Fruit fly (Drosophila melanogaster) whole organism, embryonic: ENCODE measurements around the gene Abi.

Experiments
- BEAF-32 ChIP-seq: fragments of 200-800 bp; sonication (Bioruptor generic); optimal IDR thresholded peaks from 3 replicates; lab custom pipeline; 2017; ENCODE audit warnings: missing biosample characterization, missing genetic modification characterization, mild to moderate bottlenecking, moderate library complexity, missing genetic modification reagents
- CG10147 ChIP-seq: fragments of 200-800 bp; sonication (Bioruptor generic); optimal IDR thresholded peaks from 2 replicates; lab custom pipeline; 2019; ENCODE audit warnings: missing biosample characterization, mild to moderate bottlenecking, missing genetic modification characterization, moderate library complexity
- CG11560 ChIP-seq: fragments of 200-800 bp; sonication (Bioruptor generic); IDR thresholded peaks from 3 replicates; pipeline ENCODE4 v1.3.6; 2022; ENCODE audit warnings: missing biosample characterization, missing genetic modification characterization
- CG12744 ChIP-seq: fragments of 200-800 bp; sonication (Bioruptor generic); optimal IDR thresholded peaks from 2 replicates; lab custom pipeline; 2016; ENCODE audit warnings: missing biosample characterization, missing genetic modification characterization
- CG13123 ChIP-seq: fragments of 200-800 bp; sonication (Bioruptor generic); optimal IDR thresholded peaks from 2 replicates; lab custom pipeline; 2016; ENCODE audit warnings: missing biosample characterization, missing genetic modification characterization
- CG13296 ChIP-seq: fragments of 200-800 bp; sonication (Bioruptor generic); optimal IDR thresholded peaks from 3 replicates; lab custom pipeline; 2018; ENCODE audit warnings: missing biosample characterization, mild to moderate bottlenecking, missing genetic modification characterization
- CG14860 ChIP-seq: fragments of 200-800 bp; sonication (Bioruptor generic); IDR thresholded peaks from 3 replicates; pipeline ENCODE4 v1.3.6; 2022; ENCODE audit warnings: missing biosample characterization, missing genetic modification characterization; ENCODE audit not compliant: partially characterized antibody
- CG15601 ChIP-seq: fragments of 200-800 bp; sonication (Bioruptor generic); optimal IDR thresholded peaks from 3 replicates; lab custom pipeline; 2019; ENCODE audit warnings: missing biosample characterization, mild to moderate bottlenecking, missing genetic modification characterization, moderate library complexity
- CG17186 ChIP-seq: fragments of 200-800 bp; sonication (Bioruptor generic); optimal IDR thresholded peaks from 3 replicates; lab custom pipeline; 2017; ENCODE audit warnings: missing biosample characterization, missing genetic modification reagents, missing genetic modification characterization
- CG17328 ChIP-seq: fragments of 200-800 bp; sonication (Bioruptor generic); IDR thresholded peaks from 2 replicates; pipeline ENCODE4 v1.3.6; 2022; ENCODE audit warnings: missing biosample characterization, missing genetic modification characterization
- CG17912 ChIP-seq: fragments of 200-800 bp; sonication (Bioruptor generic); optimal IDR thresholded peaks from 2 replicates; lab custom pipeline; 2018; ENCODE audit warnings: missing biosample characterization, mild to moderate bottlenecking, missing genetic modification characterization
- CG18599 ChIP-seq: fragments of 200-800 bp; sonication (Bioruptor generic); optimal IDR thresholded peaks from 3 replicates; lab custom pipeline; 2017; ENCODE audit warnings: missing biosample characterization, missing genetic modification characterization, mild to moderate bottlenecking, moderate library complexity, missing genetic modification reagents
- CG18764 ChIP-seq: fragments of 200-800 bp; sonication (Bioruptor generic); optimal IDR thresholded peaks from 3 replicates; lab custom pipeline; 2016; ENCODE audit warnings: missing biosample characterization, missing genetic modification characterization
- CG30431 ChIP-seq: fragments of 200-800 bp; sonication (Bioruptor generic); optimal IDR thresholded peaks from 2 replicates; lab custom pipeline; 2017; ENCODE audit warnings: missing biosample characterization, missing genetic modification characterization
- CG4282 ChIP-seq: fragments of 200-800 bp; sonication (Bioruptor generic); optimal IDR thresholded peaks from 2 replicates; lab custom pipeline; 2016; ENCODE audit warnings: missing biosample characterization, missing genetic modification characterization
- CG4854 ChIP-seq: fragments of 200-800 bp; sonication (Bioruptor generic); optimal IDR thresholded peaks from 2 replicates; lab custom pipeline; 2016; ENCODE audit warnings: missing biosample characterization, missing genetic modification characterization, inconsistent platforms
- CG6683 ChIP-seq: fragments of 200-800 bp; sonication (Bioruptor generic); optimal IDR thresholded peaks from 2 replicates; lab custom pipeline; 2017; ENCODE audit warnings: missing biosample characterization, mild to moderate bottlenecking, missing genetic modification characterization, missing genetic modification reagents
- CG7786 ChIP-seq: fragments of 200-800 bp; sonication (Bioruptor generic); optimal IDR thresholded peaks from 2 replicates; lab custom pipeline; 2016; ENCODE audit warnings: missing biosample characterization, missing genetic modification characterization
- CG8281 ChIP-seq: fragments of 200-800 bp; sonication (Bioruptor generic); optimal IDR thresholded peaks from 2 replicates; lab custom pipeline; 2018; ENCODE audit warnings: missing biosample characterization, mild to moderate bottlenecking, missing genetic modification characterization, moderate library complexity
- CG8359 ChIP-seq: fragments of 200-800 bp; sonication (Bioruptor generic); optimal IDR thresholded peaks from 2 replicates; lab custom pipeline; 2017; ENCODE audit warnings: missing biosample characterization, mild to moderate bottlenecking, missing genetic modification characterization, borderline replicate concordance
- CG9932 ChIP-seq: fragments of 200-800 bp; sonication (Bioruptor generic); IDR thresholded peaks from 2 replicates; pipeline ENCODE4 v1.3.6; 2022; ENCODE audit warnings: missing biosample characterization, missing genetic modification characterization
- Deaf1 ChIP-seq: fragments of 200-800 bp; optimal IDR thresholded peaks from 3 replicates; lab custom pipeline; 2019; ENCODE audit warnings: missing biosample characterization, mild to moderate bottlenecking, missing genetic modification characterization, moderate library complexity
- Dip2 ChIP-seq: fragments of 200-800 bp; sonication (Bioruptor generic); IDR thresholded peaks from 2 replicates; pipeline ENCODE4 v1.3.6; 2022; ENCODE audit warnings: missing biosample characterization, missing genetic modification characterization
- Doc2 ChIP-seq: fragments of 200-800 bp; sonication (Bioruptor generic); IDR thresholded peaks from 2 replicates; pipeline ENCODE4 v1.3.6; 2022; ENCODE audit warnings: missing biosample characterization, missing genetic modification characterization
- Fer1 ChIP-seq: fragments of 200-800 bp; sonication (Bioruptor generic); optimal IDR thresholded peaks from 2 replicates; lab custom pipeline; 2017; ENCODE audit warnings: missing biosample characterization, mild to moderate bottlenecking, missing genetic modification characterization
- H15 ChIP-seq: fragments of 200-800 bp; sonication (Bioruptor generic); IDR thresholded peaks from 3 replicates; pipeline ENCODE4 v1.3.6; 2022; ENCODE audit warnings: missing biosample characterization, missing genetic modification characterization
- HHEX ChIP-seq: fragments of 200-800 bp; sonication (Bioruptor generic); optimal IDR thresholded peaks from 3 replicates; lab custom pipeline; 2017; ENCODE audit warnings: missing biosample characterization, mild to moderate bottlenecking, missing genetic modification characterization, missing genetic modification reagents
- HLHmδ ChIP-seq: fragments of 200-800 bp; sonication (Bioruptor generic); optimal IDR thresholded peaks from 2 replicates; lab custom pipeline; 2018; ENCODE audit warnings: missing biosample characterization, mild to moderate bottlenecking, missing genetic modification characterization, moderate library complexity
- Lhr ChIP-seq: fragments of 200-800 bp; sonication (Bioruptor generic); optimal IDR thresholded peaks from 3 replicates; lab custom pipeline; 2017; ENCODE audit warnings: mild to moderate bottlenecking, missing biosample characterization, missing genetic modification reagents, missing genetic modification characterization
- MBD-R2 ChIP-seq: fragments of 200-800 bp; sonication (Bioruptor generic); IDR thresholded peaks from 2 replicates; pipeline ENCODE4 v1.3.6; 2022; ENCODE audit warnings: missing biosample characterization, missing genetic modification characterization
- Mrtf ChIP-seq: fragments of 200-800 bp; sonication (Bioruptor generic); IDR thresholded peaks from 3 replicates; pipeline ENCODE4 v1.3.6; 2022; ENCODE audit warnings: missing biosample characterization, missing genetic modification characterization
- NK7.1 ChIP-seq: fragments of 200-800 bp; sonication (Bioruptor generic); optimal IDR thresholded peaks from 3 replicates; lab custom pipeline; 2016; ENCODE audit warnings: missing biosample characterization, missing genetic modification characterization
- Poxn ChIP-seq: fragments of 200-800 bp; sonication (Bioruptor generic); IDR thresholded peaks from 2 replicates; pipeline ENCODE4 v1.3.6; 2022; ENCODE audit warnings: missing biosample characterization, missing genetic modification characterization
- Rx ChIP-seq: fragments of 200-800 bp; sonication (Bioruptor generic); IDR thresholded peaks from 2 replicates; pipeline ENCODE4 v1.3.6; 2022; ENCODE audit warnings: missing biosample characterization, missing genetic modification characterization
- aop ChIP-seq: fragments of 200-800 bp; sonication (Bioruptor generic); IDR thresholded peaks from 2 replicates; pipeline ENCODE4 v1.3.6; 2022; ENCODE audit warnings: missing biosample characterization, missing genetic modification characterization
- ato ChIP-seq: fragments of 200-800 bp; sonication (Bioruptor generic); IDR thresholded peaks from 2 replicates; pipeline ENCODE4 v1.3.6; 2022; ENCODE audit warnings: missing biosample characterization, missing genetic modification characterization; ENCODE audit not compliant: partially characterized antibody
- cas ChIP-seq: fragments of 200-800 bp; sonication (Bioruptor generic); IDR thresholded peaks from 2 replicates; pipeline ENCODE4 v1.3.6; 2022; ENCODE audit warnings: missing biosample characterization, missing genetic modification characterization
- cwo ChIP-seq: fragments of 200-800 bp; sonication (Bioruptor generic); optimal IDR thresholded peaks from 3 replicates; lab custom pipeline; 2017; ENCODE audit warnings: missing biosample characterization, missing genetic modification characterization, mild to moderate bottlenecking, moderate library complexity, missing genetic modification reagents
- dimm ChIP-seq: fragments of 200-800 bp; sonication (Bioruptor generic); IDR thresholded peaks from 2 replicates; pipeline ENCODE4 v1.3.6; 2022; ENCODE audit warnings: missing biosample characterization, missing genetic modification characterization
- ewg ChIP-seq: fragments of 200-800 bp; sonication (Bioruptor generic); optimal IDR thresholded peaks from 3 replicates; lab custom pipeline; 2017; ENCODE audit warnings: mild to moderate bottlenecking, missing biosample characterization, missing genetic modification reagents, missing genetic modification characterization
- eyg ChIP-seq: fragments of 200-800 bp; sonication (Bioruptor generic); optimal IDR thresholded peaks from 3 replicates; lab custom pipeline; 2016; ENCODE audit warnings: missing biosample characterization, missing genetic modification characterization
- jing ChIP-seq: fragments of 200-800 bp; sonication (Bioruptor generic); optimal IDR thresholded peaks from 2 replicates; lab custom pipeline; 2018; ENCODE audit warnings: missing biosample characterization, mild to moderate bottlenecking, missing genetic modification characterization
- knrl ChIP-seq: fragments of 200-800 bp; sonication (Bioruptor generic); IDR thresholded peaks from 3 replicates; pipeline ENCODE4 v1.3.6; 2022; ENCODE audit warnings: missing biosample characterization, missing genetic modification characterization; ENCODE audit not compliant: partially characterized antibody
- phol ChIP-seq: fragments of 200-800 bp; sonication (Bioruptor generic); optimal IDR thresholded peaks from 3 replicates; lab custom pipeline; 2018; ENCODE audit warnings: missing biosample characterization, mild to moderate bottlenecking, missing genetic modification characterization, moderate library complexity
- repo ChIP-seq: fragments of 200-800 bp; sonication (Bioruptor generic); optimal IDR thresholded peaks from 2 replicates; lab custom pipeline; 2016; ENCODE audit warnings: missing biosample characterization, missing genetic modification characterization
- row ChIP-seq: fragments of 200-800 bp; sonication (Bioruptor generic); IDR thresholded peaks from 3 replicates; pipeline ENCODE4 v1.3.6; 2022; ENCODE audit warnings: missing biosample characterization, missing genetic modification characterization
- sens ChIP-seq: fragments of 200-800 bp; sonication (Bioruptor generic); peaks from one replicate; lab custom pipeline; 2016; ENCODE audit warnings: missing biosample characterization, missing genetic modification characterization
- trh ChIP-seq: fragments of 200-800 bp; sonication (Bioruptor generic); optimal IDR thresholded peaks from 2 replicates; lab custom pipeline; 2016; ENCODE audit warnings: missing biosample characterization, missing genetic modification characterization
- vvl ChIP-seq: fragments of 200-800 bp; sonication (Bioruptor generic); IDR thresholded peaks from 2 replicates; pipeline ENCODE4 v1.3.6; 2022; ENCODE audit warnings: missing biosample characterization, missing genetic modification characterization
- wor ChIP-seq: fragments of 200-800 bp; sonication (Bioruptor generic); IDR thresholded peaks from 2 replicates; pipeline ENCODE4 v1.3.6; 2022; ENCODE audit warnings: missing biosample characterization, missing genetic modification characterization
- zen2 ChIP-seq: fragments of 200-800 bp; sonication (Bioruptor generic); IDR thresholded peaks from 3 replicates; pipeline ENCODE4 v1.3.6; 2022; ENCODE audit warnings: missing biosample characterization, missing genetic modification characterization; ENCODE audit not compliant: partially characterized antibody

Gene Abi

dm6 chr3R:14122347-14122812 lies at the start of gene Abi, which contains the start of gene twf (continued):
- TF ChIP-seq Rx (GFP tag; lab: Robert Waterston, UW) (0 out of 2 replicates have a peak, but pooled peaks have one; percentile 33), aop (GFP tag; lab: Robert Waterston, UW) (no peak), BEAF-32 (GFP tag; lab: Kevin White, UChicago) (peak; percentile 34), NK7.1 (no peak), phol (tag; lab: Kevin White, UChicago) (peak; percentile 77), repo (GFP tag; lab: Kevin White, UChicago) (no peak), CG13296 (GFP tag; lab: Kevin White, UChicago) (peak; percentile 23), eyg (GFP tag; lab: Kevin White, UChicago) (no peak), CG11560 (tag; lab: Robert Waterston, UW) (no peak), CG17328 (peak; percentile 66; the same call in 1 of the 2 replicates), Lhr (GFP tag; lab: Kevin White, UChicago) (peak; percentile 42), CG12744 (GFP tag; lab: Kevin White, UChicago) (peak; percentile 33), CG30431 (peak; percentile 35), HLHmδ (no peak), CG9932 (GFP tag; lab: Robert Waterston, UW) (peak; percentile 81), H15 (GFP tag; lab: Robert Waterston, UW) (no peak; the same call in 2 of the 3 replicates), CG15601 (tag; lab: Kevin White, UChicago) (peak; percentile 59), ewg (GFP tag; lab: Kevin White, UChicago) (peak; percentile 50), HHEX (GFP tag; lab: Kevin White, UChicago) (peak; percentile 58), CG18764 (GFP tag; lab: Kevin White, UChicago) (peak; percentile 51), dimm (GFP tag; lab: Robert Waterston, UW) (no peak), CG8281 (tag; lab: Kevin White, UChicago) (peak; percentile 3), CG13123 (GFP tag; lab: Kevin White, UChicago) (peak; percentile 75), CG17186 (GFP tag; lab: Kevin White, UChicago) (peak; percentile 48), sens (GFP tag; lab: Kevin White, UChicago) (peak; percentile 95), CG4282 (GFP tag; lab: Kevin White, UChicago) (no peak), CG14860 (GFP tag; lab: Robert Waterston, UW) (no peak), CG6683 (GFP tag; lab: Kevin White, UChicago) (peak; percentile 22), cwo (GFP tag; lab: Kevin White, UChicago) (peak; percentile 21), cas (GFP tag; lab: Robert Waterston, UW) (no peak), CG4854 (GFP tag; lab: Kevin White, UChicago) (peak; percentile 35), knrl (GFP tag; lab: Robert Waterston, UW) (no peak), Fer1 (GFP tag; lab: Kevin White, UChicago) (peak; percentile 58), ato (GFP tag; lab: Robert Waterston, UW) (no peak), vvl (peak; percentile 81), jing (GFP tag; lab: Kevin White, UChicago) (no peak), CG10147 (peak; percentile 61), Doc2 (no peak), zen2 (GFP tag; lab: Robert Waterston, UW) (no peak), Dip2 (GFP tag; lab: Robert Waterston, UW) (no peak), CG8359 (GFP tag; lab: Kevin White, UChicago) (no peak), MBD-R2 (GFP tag; lab: Robert Waterston, UW) (peak; percentile 79), Mrtf (GFP tag; lab: Robert Waterston, UW) (no peak), trh (peak; percentile 38), row (GFP tag; lab: Robert Waterston, UW) (peak; percentile 82), CG7786 (peak; percentile 34), Poxn (GFP tag; lab: Robert Waterston, UW) (no peak), wor (no peak), CG17912 (GFP tag; lab: Kevin White, UChicago) (no peak), Deaf1 (tag; lab: Kevin White, UChicago) (peak; percentile 5), CG18599 (peak; percentile 67)
